Fruit fly (Drosophila melanogaster): ENCODE measurements around the gene yata.

The yata gene

dm6 chr3R:29736678-29737093, 12.3 kb upstream of the yata start, which contains the start of the genes CG7601 and CIA30 (continued):
- TF ChIP-seq Hand (GFP tag; optimal IDR thresholded peaks at IDR 0.05) (peak; percentile 91), CG11696 (GFP tag; IDR thresholded peaks at IDR 0.05) (peak; percentile 99), CG34422 (GFP tag; IDR thresholded peaks at IDR 0.05) (peak; percentile 100), B-H1 (GFP tag; IDR thresholded peaks at IDR 0.05) (peak; percentile 100), CG30403 (GFP tag; optimal IDR thresholded peaks at IDR 0.05) (peak; percentile 99), ems (GFP tag; optimal IDR thresholded peaks at IDR 0.05) (peak; percentile 98), tup (GFP tag; optimal IDR thresholded peaks at IDR 0.05) (peak; percentile 97), fd3F (GFP tag; optimal IDR thresholded peaks at IDR 0.05) (peak; percentile 96), CG13894 (tag; optimal IDR thresholded peaks at IDR 0.05) (peak; percentile 98), zf30C (GFP tag; optimal IDR thresholded peaks at IDR 0.05) (no peak), chif (GFP tag; optimal IDR thresholded peaks at IDR 0.05) (peak; percentile 98), Dfd (GFP tag; optimal IDR thresholded peaks at IDR 0.05) (no peak), Vsx1 (GFP tag; optimal IDR thresholded peaks at IDR 0.05) (peak; percentile 92), dmrt11E (tag; optimal IDR thresholded peaks at IDR 0.05) (peak; percentile 95), run (tag; optimal IDR thresholded peaks at IDR 0.05) (peak; percentile 86), CG18011 (GFP tag; optimal IDR thresholded peaks at IDR 0.05) (peak; percentile 85), Hey (tag; optimal IDR thresholded peaks at IDR 0.05) (peak; percentile 87), Oaz (GFP tag; IDR thresholded peaks at IDR 0.05) (peak; percentile 100), CG4404 (GFP tag; IDR thresholded peaks at IDR 0.05) (peak; percentile 100), CG6254 (GFP tag; optimal IDR thresholded peaks at IDR 0.05) (peak; percentile 93), CG17328 (GFP tag; IDR thresholded peaks at IDR 0.05) (peak; percentile 99), ranshi (GFP tag; IDR thresholded peaks at IDR 0.05) (peak; percentile 100), gcm2 (GFP tag; optimal IDR thresholded peaks at IDR 0.05) (peak; percentile 96), CG32767 (GFP tag; IDR thresholded peaks at IDR 0.05) (peak; percentile 99), CoRest (tag; optimal IDR thresholded peaks at IDR 0.05) (peak; percentile 98), Rx (GFP tag; IDR thresholded peaks at IDR 0.05) (peak; percentile 100), CG1603 (tag; optimal IDR thresholded peaks at IDR 0.05) (peak; percentile 96), CG2678 (tag; optimal IDR thresholded peaks at IDR 0.05) (peak; percentile 99), CG14050 (GFP tag; IDR thresholded peaks at IDR 0.05) (peak; percentile 100), HLH4C (GFP tag; IDR thresholded peaks at IDR 0.05; ENCODE audit: partially characterized antibody) (no peak), nerfin-1 (tag; optimal IDR thresholded peaks at IDR 0.05) (peak; percentile 95), stwl (tag; optimal IDR thresholded peaks at IDR 0.05) (peak; percentile 65), Stat92E (GFP tag; optimal IDR thresholded peaks at IDR 0.05) (peak in 1 of 3 experiments; percentile 91), CG13624 (GFP tag; optimal IDR thresholded peaks at IDR 0.05) (peak; percentile 100), kni (GFP tag; optimal IDR thresholded peaks at IDR 0.05) (peak; percentile 95), abd-A (tag; optimal IDR thresholded peaks at IDR 0.05) (no peak), pnt (GFP tag; optimal IDR thresholded peaks at IDR 0.05) (peak; percentile 99), CG33557 (GFP tag; optimal IDR thresholded peaks at IDR 0.05) (peak; percentile 91), sr (GFP tag; IDR thresholded peaks at IDR 0.05) (peak; percentile 100), TFAM (GFP tag; optimal IDR thresholded peaks at IDR 0.05) (peak; percentile 84), Hr78 (GFP tag; optimal IDR thresholded peaks at IDR 0.05) (peak in 1 of 2 experiments; percentile 94), CG32772 (GFP tag; IDR thresholded peaks at IDR 0.05) (peak; percentile 100), seq (GFP tag; IDR thresholded peaks at IDR 0.05) (peak; percentile 100), CG14710 (tag; optimal IDR thresholded peaks at IDR 0.05) (peak; percentile 96), hbn (GFP tag; IDR thresholded peaks at IDR 0.05; ENCODE audit: partially characterized antibody) (peak; percentile 20; the same call in 1 of the 2 replicates), CG7745 (tag; optimal IDR thresholded peaks at IDR 0.05) (peak; percentile 46), Bdp1 (GFP tag; optimal IDR thresholded peaks at IDR 0.05) (peak; percentile 93), Adf1 (GFP tag; IDR thresholded peaks at IDR 0.05) (peak; percentile 93), CG4730 (GFP tag; IDR thresholded peaks at IDR 0.05) (peak; percentile 100), crc (GFP tag; optimal IDR thresholded peaks at IDR 0.05) (peak; percentile 99)

All from whole organism, embryonic.